Fruit fly (Drosophila melanogaster) whole organism, embryonic: ENCODE measurements around the gene CG3919.
A peak's percentile ranks its signal among the peaks of the same experiment; 100 is the strongest.

ENCODE experiments used
- Abd-B ChIP-seq: fragments of 200-800 bp; sonication (Bioruptor generic); optimal IDR thresholded peaks from 2 replicates; lab custom pipeline; 2018; ENCODE audit warnings: missing biosample characterization, mild to moderate bottlenecking, missing genetic modification characterization, moderate library complexity
- Aef1 ChIP-seq: fragments of 200-800 bp; sonication (Bioruptor generic); IDR thresholded peaks from 3 replicates; pipeline ENCODE4 v1.3.6; 2022; ENCODE audit warnings: missing biosample characterization, missing genetic modification characterization
- Blimp-1 ChIP-seq: fragments of 200-800 bp; sonication (Bioruptor generic); optimal IDR thresholded peaks from 3 replicates; lab custom pipeline; 2018; ENCODE audit warnings: missing biosample characterization, missing genetic modification characterization, mild to moderate bottlenecking, moderate library complexity, missing genetic modification reagents
- CG10147 ChIP-seq: fragments of 200-800 bp; sonication (Bioruptor generic); optimal IDR thresholded peaks from 2 replicates; lab custom pipeline; 2019; ENCODE audit warnings: missing biosample characterization, mild to moderate bottlenecking, missing genetic modification characterization, moderate library complexity
- CG10267 ChIP-seq: fragments of 200-800 bp; sonication (Bioruptor generic); optimal IDR thresholded peaks from 2 replicates; lab custom pipeline; 2018; ENCODE audit warnings: missing biosample characterization, mild to moderate bottlenecking, missing genetic modification characterization, moderate library complexity
- CG11085 ChIP-seq: fragments of 200-800 bp; sonication (Bioruptor generic); IDR thresholded peaks from 2 replicates; pipeline ENCODE4 v1.3.6; 2022; ENCODE audit warnings: missing biosample characterization, missing genetic modification characterization
- CG12659 ChIP-seq: fragments of 200-800 bp; sonication (Bioruptor generic); optimal IDR thresholded peaks from 3 replicates; lab custom pipeline; 2017; ENCODE audit warnings: mild to moderate bottlenecking, missing biosample characterization, missing genetic modification reagents, missing genetic modification characterization
- CG12769 ChIP-seq: fragments of 200-800 bp; sonication (Bioruptor generic); optimal IDR thresholded peaks from 2 replicates; lab custom pipeline; 2019; ENCODE audit warnings: missing biosample characterization, mild to moderate bottlenecking, missing genetic modification characterization, moderate library complexity
- CG13775 ChIP-seq: fragments of 200-800 bp; sonication (Bioruptor generic); optimal IDR thresholded peaks from 3 replicates; lab custom pipeline; 2017; ENCODE audit warnings: missing biosample characterization, mild to moderate bottlenecking, missing genetic modification characterization
- CG14014 ChIP-seq: fragments of 200-800 bp; sonication (Bioruptor generic); IDR thresholded peaks from 2 replicates; pipeline ENCODE4 v1.3.6; 2022; ENCODE audit warnings: missing biosample characterization, missing genetic modification characterization
- CG15269 ChIP-seq: fragments of 200-800 bp; sonication (Bioruptor generic); optimal IDR thresholded peaks from 2 replicates; lab custom pipeline; 2018; ENCODE audit warnings: missing biosample characterization, mild to moderate bottlenecking, missing genetic modification characterization, moderate library complexity
- CG1602 ChIP-seq: fragments of 200-800 bp; sonication (Bioruptor generic); optimal IDR thresholded peaks from 3 replicates; lab custom pipeline; 2016; ENCODE audit warnings: missing biosample characterization, missing genetic modification characterization
- CG17359 ChIP-seq: fragments of 200-800 bp; sonication (Bioruptor generic); optimal IDR thresholded peaks from 3 replicates; lab custom pipeline; 2018; ENCODE audit warnings: missing biosample characterization, mild to moderate bottlenecking, missing genetic modification characterization, moderate library complexity
- CG17361 ChIP-seq: fragments of 200-800 bp; sonication (Bioruptor generic); IDR thresholded peaks from 3 replicates; pipeline ENCODE4 v1.3.6; 2022; ENCODE audit warnings: missing biosample characterization, missing genetic modification characterization
- CG2120 ChIP-seq: fragments of 200-800 bp; sonication (Bioruptor generic); optimal IDR thresholded peaks from 3 replicates; lab custom pipeline; 2016; ENCODE audit warnings: missing biosample characterization, missing genetic modification characterization
- CG2712 ChIP-seq: fragments of 200-800 bp; optimal IDR thresholded peaks from 3 replicates; lab custom pipeline; 2019; ENCODE audit warnings: missing biosample characterization, mild to moderate bottlenecking, missing genetic modification characterization, moderate library complexity
- CG30403 ChIP-seq: fragments of 200-800 bp; sonication (Bioruptor generic); optimal IDR thresholded peaks from 3 replicates; lab custom pipeline; 2016; ENCODE audit warnings: missing biosample characterization, missing genetic modification characterization
- CG4617 ChIP-seq: fragments of 200-800 bp; sonication (Bioruptor generic); optimal IDR thresholded peaks from 3 replicates; lab custom pipeline; 2016; ENCODE audit warnings: missing biosample characterization, missing genetic modification characterization, borderline replicate concordance
- CG5245 ChIP-seq: fragments of 200-800 bp; sonication (Bioruptor generic); optimal IDR thresholded peaks from 3 replicates; lab custom pipeline; 2016; ENCODE audit warnings: missing biosample characterization, missing genetic modification characterization
- CG9727 ChIP-seq: fragments of 200-800 bp; sonication (Bioruptor generic); optimal IDR thresholded peaks from 3 replicates; lab custom pipeline; 2017; ENCODE audit warnings: missing biosample characterization, mild to moderate bottlenecking, missing genetic modification characterization
- CG9817 ChIP-seq: fragments of 200-800 bp; sonication (Bioruptor generic); optimal IDR thresholded peaks from 2 replicates; lab custom pipeline; 2018; ENCODE audit warnings: missing biosample characterization, mild to moderate bottlenecking, missing genetic modification characterization, moderate library complexity
- CTCF ChIP-seq: fragments of 200-800 bp; sonication (Bioruptor generic); optimal IDR thresholded peaks from 2 replicates; lab custom pipeline; 2017; ENCODE audit warnings: missing biosample characterization, mild to moderate bottlenecking, missing genetic modification characterization, moderate library complexity
- D ChIP-seq, 2 experiments: fragments of 200-800 bp in 1 of 2; fragments of >200 bp in 1 of 2; sonication (Bioruptor generic) in 1 of 2; optimal IDR thresholded peaks; 2 replicates in 1 of 2; 3 replicates in 1 of 2; lab custom pipeline; 2017; ENCODE audit warnings: mild to moderate bottlenecking in 1 of 2, missing biosample characterization in 1 of 2, missing genetic modification characterization in 1 of 2, missing genetic modification reagents in 1 of 2
- Drgx ChIP-seq: fragments of 200-800 bp; sonication (Bioruptor generic); IDR thresholded peaks from 2 replicates; pipeline ENCODE4 v1.3.6; 2022; ENCODE audit warnings: missing biosample characterization, missing genetic modification characterization
- E2f1 ChIP-seq: fragments of 200-800 bp; sonication (Bioruptor generic); IDR thresholded peaks from 2 replicates; pipeline ENCODE4 v1.3.6; 2022; ENCODE audit warnings: missing biosample characterization, missing genetic modification characterization
- Fer3 ChIP-seq: fragments of 200-800 bp; sonication (Bioruptor generic); optimal IDR thresholded peaks from 2 replicates; lab custom pipeline; 2018; ENCODE audit warnings: missing biosample characterization, mild to moderate bottlenecking, missing genetic modification characterization, moderate library complexity
- Gsc ChIP-seq: fragments of 200-800 bp; sonication (Bioruptor generic); IDR thresholded peaks from 2 replicates; pipeline ENCODE4 v1.3.6; 2022; ENCODE audit warnings: missing biosample characterization, missing genetic modification characterization
- HLH3B ChIP-seq: fragments of 200-800 bp; sonication (Bioruptor generic); IDR thresholded peaks from 2 replicates; pipeline ENCODE4 v1.3.6; 2022; ENCODE audit warnings: missing biosample characterization, missing genetic modification characterization
- Med ChIP-seq: fragments of 200-800 bp; sonication (Bioruptor generic); peaks from one replicate; lab custom pipeline; 2016; ENCODE audit warnings: missing biosample characterization, missing genetic modification characterization, mild to moderate bottlenecking, inconsistent platforms, moderate library complexity
- Mrtf ChIP-seq: fragments of 200-800 bp; sonication (Bioruptor generic); IDR thresholded peaks from 3 replicates; pipeline ENCODE4 v1.3.6; 2022; ENCODE audit warnings: missing biosample characterization, missing genetic modification characterization
- Ptx1 ChIP-seq: fragments of 200-800 bp; sonication (Bioruptor generic); IDR thresholded peaks from 2 replicates; pipeline ENCODE4 v1.3.6; 2022; ENCODE audit warnings: missing biosample characterization, missing genetic modification characterization
- Ssrp ChIP-seq: fragments of 200-800 bp; sonication (Bioruptor generic); optimal IDR thresholded peaks from 2 replicates; lab custom pipeline; 2018; ENCODE audit warnings: missing biosample characterization, mild to moderate bottlenecking, missing genetic modification characterization, moderate library complexity
- Vsx1 ChIP-seq: fragments of 200-800 bp; sonication (Bioruptor generic); optimal IDR thresholded peaks from 2 replicates; lab custom pipeline; 2017; ENCODE audit warnings: missing biosample characterization, mild to moderate bottlenecking, missing genetic modification characterization, missing genetic modification reagents
- Xbp1 ChIP-seq: fragments of 200-800 bp; sonication (Bioruptor generic); optimal IDR thresholded peaks from 3 replicates; lab custom pipeline; 2016; ENCODE audit warnings: missing biosample characterization, mild to moderate bottlenecking, missing genetic modification characterization
- ase ChIP-seq: fragments of 200-800 bp; sonication (Bioruptor generic); IDR thresholded peaks from 3 replicates; pipeline ENCODE4 v1.3.6; 2022; ENCODE audit warnings: missing biosample characterization, missing genetic modification characterization
- az2 ChIP-seq: fragments of 200-800 bp; sonication (Bioruptor generic); optimal IDR thresholded peaks from 3 replicates; lab custom pipeline; 2016; ENCODE audit warnings: missing biosample characterization, missing genetic modification characterization
- bsh ChIP-seq, 2 experiments: fragments of 200-800 bp; sonication (Bioruptor generic); optimal IDR thresholded peaks; 2 replicates each; lab custom pipeline; 2017 to 2018; ENCODE audit warnings: mild to moderate bottlenecking in 2 of 2, missing biosample characterization in 2 of 2, missing genetic modification characterization in 2 of 2, moderate library complexity in 1 of 2
- fd96Cb ChIP-seq: fragments of 200-800 bp; sonication (Bioruptor generic); optimal IDR thresholded peaks from 2 replicates; lab custom pipeline; 2018; ENCODE audit warnings: missing biosample characterization, mild to moderate bottlenecking, missing genetic modification characterization, moderate library complexity
- h ChIP-seq: fragments of >200 bp; optimal IDR thresholded peaks from 2 replicates; lab custom pipeline; 2017
- hkb ChIP-seq, 2 experiments: fragments of 200-800 bp in 1 of 2; fragments of >200 bp in 1 of 2; sonication (Bioruptor generic) in 1 of 2; IDR thresholded peaks in 1 of 2; optimal IDR thresholded peaks in 1 of 2; 2 replicates each; pipeline versions ENCODE4 v1.3.6 to Lab custom; 2017 to 2022; ENCODE audit warnings: missing biosample characterization in 1 of 2, missing genetic modification characterization in 1 of 2
- kay ChIP-seq: fragments of 200-800 bp; sonication (Bioruptor generic); optimal IDR thresholded peaks from 2 replicates; lab custom pipeline; 2016; ENCODE audit warnings: missing biosample characterization, missing genetic modification characterization
- klu ChIP-seq: fragments of 200-800 bp; sonication (Bioruptor generic); IDR thresholded peaks from 2 replicates; pipeline ENCODE4 v1.3.6; 2022; ENCODE audit warnings: missing biosample characterization, missing genetic modification characterization
- lilli ChIP-seq: fragments of 200-800 bp; sonication (Bioruptor generic); optimal IDR thresholded peaks from 3 replicates; lab custom pipeline; 2016; ENCODE audit warnings: missing biosample characterization, missing genetic modification characterization
- mirr ChIP-seq: fragments of 200-800 bp; sonication (Bioruptor generic); optimal IDR thresholded peaks from 3 replicates; lab custom pipeline; 2018; ENCODE audit warnings: missing biosample characterization, mild to moderate bottlenecking, missing genetic modification characterization
- nmo ChIP-seq: fragments of 200-800 bp; sonication (Bioruptor generic); optimal IDR thresholded peaks from 2 replicates; lab custom pipeline; 2018; ENCODE audit warnings: missing biosample characterization, mild to moderate bottlenecking, missing genetic modification characterization, moderate library complexity
- otp ChIP-seq: fragments of 200-800 bp; sonication (Bioruptor generic); IDR thresholded peaks from 3 replicates; pipeline ENCODE4, ENCODE4 v1.3.6; 2022; ENCODE audit warnings: missing biosample characterization, missing genetic modification characterization
- ranshi ChIP-seq: fragments of 200-800 bp; sonication (Bioruptor generic); IDR thresholded peaks from 2 replicates; pipeline ENCODE4 v1.3.6; 2022; ENCODE audit warnings: missing biosample characterization, missing genetic modification characterization
- slou ChIP-seq: fragments of 200-800 bp; sonication (Bioruptor generic); optimal IDR thresholded peaks from 3 replicates; lab custom pipeline; 2016; ENCODE audit warnings: missing biosample characterization, missing genetic modification characterization
- tin ChIP-seq: fragments of 200-800 bp; sonication (Bioruptor generic); optimal IDR thresholded peaks from 3 replicates; lab custom pipeline; 2016; ENCODE audit warnings: missing biosample characterization, missing genetic modification characterization

The CG3919 gene

DNA sequence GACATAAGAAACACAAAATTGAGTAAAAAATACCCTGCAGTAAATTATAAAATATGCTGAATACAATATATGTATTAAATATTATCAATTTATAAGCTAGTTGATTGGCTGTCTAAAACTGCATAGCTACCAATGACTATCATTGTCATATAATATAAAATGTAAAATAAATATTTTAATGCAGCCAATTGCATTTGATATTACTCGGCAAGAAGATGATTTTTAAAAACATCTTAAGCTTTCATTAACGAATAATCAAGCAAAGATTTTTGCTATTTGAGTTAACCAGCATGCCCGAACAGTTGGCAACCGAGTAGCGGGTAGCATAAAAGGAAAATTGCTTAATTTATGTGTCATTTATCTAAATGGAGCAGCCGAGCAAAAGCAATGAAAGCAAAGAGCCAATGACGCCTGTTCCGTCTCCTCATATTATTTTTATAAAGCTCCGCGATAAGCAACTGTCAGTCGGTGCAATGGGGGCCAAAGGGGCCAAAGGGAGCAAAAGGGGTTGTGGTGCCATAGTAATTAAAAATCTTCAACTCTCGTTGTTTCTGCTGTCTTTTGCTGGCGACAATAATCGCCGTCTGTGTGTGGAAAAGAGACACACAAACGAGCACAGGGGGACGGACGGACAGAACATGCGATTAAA is 47.2 kb upstream of the CG3919 start (continued):
- TF ChIP-seq lilli (GFP tag; lab: Kevin White, UChicago): peak; percentile 6
- peak; percentile 60 for TF ChIP-seq Med (GFP tag; lab: Kevin White, UChicago)
- TF ChIP-seq CG5245 (GFP tag; lab: Kevin White, UChicago): peak; percentile 4
- no peak for TF ChIP-seq CG13775
- TF ChIP-seq h: no peak
- no peak for TF ChIP-seq CG4617 (GFP tag; lab: Kevin White, UChicago)
- TF ChIP-seq ase (GFP tag; lab: Robert Waterston, UW): no peak
- TF ChIP-seq klu (GFP tag; lab: Robert Waterston, UW): no peak
- no peak for TF ChIP-seq CG11085
- TF ChIP-seq hkb (optimal IDR thresholded peaks at IDR 0.05; lab: Kevin White, UChicago): no peak
- peak; percentile 36; the same call in 1 of the 2 replicates for TF ChIP-seq hkb (GFP tag; IDR thresholded peaks at IDR 0.05; lab: Robert Waterston, UW)
- peak; percentile 47 for TF ChIP-seq az2 (GFP tag; lab: Kevin White, UChicago)
- peak; percentile 21 for TF ChIP-seq CG9727 (GFP tag; lab: Kevin White, UChicago)
- TF ChIP-seq CG17359: peak; percentile 44
- TF ChIP-seq slou (GFP tag; lab: Kevin White, UChicago): no peak
- peak; percentile 42 for TF ChIP-seq Xbp1 (GFP tag; lab: Kevin White, UChicago)
- TF ChIP-seq Mrtf: 0 out of 3 replicates have a peak, but pooled peaks have one; percentile 18
- peak; percentile 55; the same call in 1 of the 2 replicates for TF ChIP-seq HLH3B
- TF ChIP-seq Gsc (GFP tag; lab: Robert Waterston, UW): no peak
- peak; percentile 12 for TF ChIP-seq Vsx1 (GFP tag; lab: Kevin White, UChicago)
- peak; percentile 59 for TF ChIP-seq Ssrp (tag; lab: Kevin White, UChicago)
- peak; percentile 31 for TF ChIP-seq CG12659 (GFP tag; lab: Kevin White, UChicago)
- TF ChIP-seq CG10267: peak; percentile 16
- no peak for TF ChIP-seq CTCF (GFP tag; lab: Kevin White, UChicago)
- TF ChIP-seq CG10147 (GFP tag; lab: Kevin White, UChicago): peak; percentile 9
- 0 out of 2 replicates have a peak, but pooled peaks have one; percentile 8 for TF ChIP-seq CG14014 (GFP tag; lab: Robert Waterston, UW)
- TF ChIP-seq Drgx (GFP tag; lab: Robert Waterston, UW): 0 out of 2 replicates have a peak, but pooled peaks have one; percentile 35
- peak; percentile 67 for TF ChIP-seq CG2712
- TF ChIP-seq Blimp-1 (GFP tag; lab: Kevin White, UChicago): peak; percentile 65
- peak; percentile 41 for TF ChIP-seq Abd-B (GFP tag; lab: Kevin White, UChicago)
- TF ChIP-seq CG1602 (GFP tag; lab: Kevin White, UChicago): peak; percentile 9
- TF ChIP-seq CG30403: peak; percentile 52
- peak; percentile 80 for TF ChIP-seq CG17361
- TF ChIP-seq tin (GFP tag; lab: Kevin White, UChicago): peak; percentile 12
- TF ChIP-seq Fer3 (tag; lab: Kevin White, UChicago): no peak
- peak; percentile 58 for TF ChIP-seq CG15269 (tag; lab: Kevin White, UChicago)
- TF ChIP-seq Aef1 (GFP tag; lab: Robert Waterston, UW): 0 out of 3 replicates have a peak, but pooled peaks have one; percentile 21
- peak; percentile 13 to 35 for TF ChIP-seq bsh (GFP tag; optimal IDR thresholded peaks at IDR 0.05; lab: Kevin White, UChicago)
- TF ChIP-seq CG2120 (GFP tag; lab: Kevin White, UChicago): peak; percentile 3
- 0 out of 2 replicates have a peak, but pooled peaks have one; percentile 9 for TF ChIP-seq E2f1 (GFP tag; lab: Robert Waterston, UW)
- TF ChIP-seq mirr (GFP tag; lab: Kevin White, UChicago): peak; percentile 35
- peak; percentile 53 for TF ChIP-seq Ptx1 (GFP tag; lab: Robert Waterston, UW)
- TF ChIP-seq nmo (GFP tag; lab: Kevin White, UChicago): peak; percentile 71
- TF ChIP-seq CG9817: peak; percentile 28
- no peak for TF ChIP-seq D (optimal IDR thresholded peaks at IDR 0.05; lab: Kevin White, UChicago)
- peak; percentile 37 for TF ChIP-seq D (GFP tag; optimal IDR thresholded peaks at IDR 0.05; lab: Kevin White, UChicago)
- peak; percentile 70 for TF ChIP-seq fd96Cb (tag; lab: Kevin White, UChicago)
- TF ChIP-seq CG12769 (tag; lab: Kevin White, UChicago): no peak
- TF ChIP-seq kay: no peak
- 0 out of 2 replicates have a peak, but pooled peaks have one; percentile 14 for TF ChIP-seq ranshi (GFP tag; lab: Robert Waterston, UW)
- no peak for TF ChIP-seq otp (GFP tag; lab: Robert Waterston, UW)
